Worm (Caenorhabditis elegans): ENCODE results near the gene F48G7.5.

F48G7.5 gene

DNA sequence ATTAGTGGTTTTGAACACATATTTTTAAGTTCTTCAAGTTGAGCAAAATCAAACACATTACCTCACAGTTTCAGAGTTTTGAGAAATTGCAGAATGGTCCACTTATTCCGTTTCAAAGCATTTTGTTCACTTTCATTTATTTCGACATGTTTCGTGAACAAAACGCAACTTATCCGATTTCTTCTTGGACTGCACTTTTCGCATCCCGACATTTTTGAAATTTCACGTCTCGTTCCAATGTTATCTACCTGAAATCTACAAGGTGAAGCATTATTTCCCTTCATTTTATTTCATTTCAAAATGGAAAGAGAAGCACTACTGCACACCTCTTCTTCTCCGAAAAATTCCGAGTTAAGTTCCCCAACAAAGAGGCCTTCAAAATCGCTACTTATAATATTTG, 32.6 kb downstream of the F48G7.5 start, which contains the start of gene ZK488.6:
TSS of gene ZK488.6 (plus strand) at position 301 of the 400 bp plus-strand sequence.
- no peak for TF ChIP-seq unc-62 (GFP tag; optimal IDR thresholded peaks at IDR 0.05)

- no peak for TF ChIP-seq unc-62 (GFP tag; optimal IDR thresholded peaks at IDR 0.05)
Observed at ce11 chrV:587818-588217, 34.9 kb downstream of the F48G7.5 start, which contains the start of gene K06H6.1. Gene K06H6.1 (plus strand): TSS chrV:588118.

DNA sequence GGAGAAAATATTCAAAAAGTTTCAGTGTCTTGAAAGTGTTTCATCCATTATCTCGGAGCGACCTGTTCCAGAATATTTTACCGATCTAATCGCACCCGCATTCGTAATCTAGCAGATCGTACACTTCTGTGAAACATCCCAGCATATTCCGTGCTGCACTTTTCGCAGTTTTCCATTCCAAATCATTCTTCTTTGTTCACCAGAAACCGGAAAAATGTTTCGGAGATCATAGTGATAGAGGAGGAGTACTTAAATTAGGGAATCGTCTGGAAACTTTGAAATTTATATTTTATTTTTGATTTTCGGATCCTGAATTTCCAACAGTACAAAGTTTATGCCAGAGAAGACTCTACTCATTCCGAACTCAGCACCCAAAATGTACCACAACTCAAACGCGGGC, 37.3 kb downstream of the F48G7.5 start, which contains the start of gene K06H6.2:
TSS of gene K06H6.2 (plus strand) at position 301 of the 400 bp plus-strand sequence.
- TF ChIP-seq unc-62 (GFP tag; optimal IDR thresholded peaks at IDR 0.05) = no peak

ce11 chrV:581616-582015, 41.1 kb downstream of the F48G7.5 start, which contains the start of gene nstp-7:
Gene nstp-7 (plus strand): TSS chrV:581916.
- TF ChIP-seq unc-62 (GFP tag; optimal IDR thresholded peaks at IDR 0.05) = no peak

ce11 chrV:578977-579376, 43.8 kb downstream of the F48G7.5 start, which contains the start of gene K06H6.4:
Gene K06H6.4 (plus strand): TSS chrV:579277.
- no peak for TF ChIP-seq unc-62 (GFP tag; optimal IDR thresholded peaks at IDR 0.05)

- TF ChIP-seq unc-62 (GFP tag; optimal IDR thresholded peaks at IDR 0.05) = no peak
Observed at ce11 chrV:576918-577317, 45.8 kb downstream of the F48G7.5 start.

- TF ChIP-seq unc-62 (GFP tag; optimal IDR thresholded peaks at IDR 0.05) = no peak
Observed at ce11 chrV:576070-576469, 46.7 kb downstream of the F48G7.5 start, which contains the start of gene K06H6.5. Gene K06H6.5 (plus strand): TSS chrV:576370.

- TF ChIP-seq unc-62 (GFP tag; optimal IDR thresholded peaks at IDR 0.05) = no peak
Observed at ce11 chrV:574639-575038, 48.1 kb downstream of the F48G7.5 start, which contains the start of gene C14C6.13. Gene C14C6.13 (minus strand): TSS chrV:574739.

Data from whole organism, dauer.